Fruit fly (Drosophila melanogaster): ENCODE results near the gene Bre1.

DNA sequence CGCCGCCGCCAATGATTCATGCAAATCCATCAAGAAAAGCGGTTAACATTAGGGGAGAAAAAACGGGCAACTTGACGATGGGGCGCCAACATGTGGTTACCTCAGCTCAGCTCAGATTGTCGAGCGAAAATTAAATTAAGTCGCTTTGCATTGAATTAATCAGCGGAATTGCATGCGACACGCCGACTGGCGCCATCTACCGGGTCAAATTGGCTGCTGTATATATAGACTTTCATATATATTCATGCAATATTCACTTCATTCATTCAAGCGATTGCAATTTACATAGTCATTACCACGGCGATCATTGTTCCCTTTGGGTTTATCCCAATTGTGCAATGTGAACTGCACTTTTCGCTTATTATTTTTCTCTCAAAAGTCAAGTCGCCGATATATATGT, 26.8 kb upstream of the Bre1 start:
- no peak for TF ChIP-seq caup (GFP tag; optimal IDR thresholded peaks at IDR 0.05; ENCODE audit: severe bottlenecking)
- no peak for TF ChIP-seq CG18262 (tag; optimal IDR thresholded peaks at IDR 0.05)
- TF ChIP-seq stwl (tag; optimal IDR thresholded peaks at IDR 0.05): no peak
- no peak for TF ChIP-seq CG12391 (tag; optimal IDR thresholded peaks at IDR 0.05)
- no peak for TF ChIP-seq Ssrp (tag; optimal IDR thresholded peaks at IDR 0.05)
- TF ChIP-seq Usf (GFP tag; optimal IDR thresholded peaks at IDR 0.05): no peak
- no peak for TF ChIP-seq twi (tag; optimal IDR thresholded peaks at IDR 0.05)
- no peak for TF ChIP-seq CG12155 (GFP tag; optimal IDR thresholded peaks at IDR 0.05)
- TF ChIP-seq pan (optimal IDR thresholded peaks at IDR 0.05): no peak
- no peak for TF ChIP-seq pan (GFP tag; optimal IDR thresholded peaks at IDR 0.05 in 1 of 2, IDR thresholded peaks at IDR 0.05 in 1 of 2)
- no peak for TF ChIP-seq CG18476 (GFP tag; optimal IDR thresholded peaks at IDR 0.05)

All from whole organism, embryonic.